Fruit fly (Drosophila melanogaster): ENCODE measurements around the gene CG1316.

The CG1316 gene

dm6 chr3L:4293711-4294110 lies 10.1 kb downstream of the CG1316 start:
- TF ChIP-seq CG10979 (tag; optimal IDR thresholded peaks at IDR 0.05): no peak
- TF ChIP-seq CG11504 (tag; optimal IDR thresholded peaks at IDR 0.05): no peak
- no peak for TF ChIP-seq Dll (GFP tag; IDR thresholded peaks at IDR 0.05; ENCODE audit: partially characterized antibody)
- no peak for TF ChIP-seq Dfd (GFP tag; optimal IDR thresholded peaks at IDR 0.05)
- TF ChIP-seq Bdp1 (GFP tag; optimal IDR thresholded peaks at IDR 0.05): no peak
- no peak for TF ChIP-seq jing (GFP tag; optimal IDR thresholded peaks at IDR 0.05)
- TF ChIP-seq Bgb (GFP tag; IDR thresholded peaks at IDR 0.05; ENCODE audit: partially characterized antibody): no peak
- TF ChIP-seq sug (tag; optimal IDR thresholded peaks at IDR 0.05): peak; percentile 95
- TF ChIP-seq Sin3A (optimal IDR thresholded peaks at IDR 0.05): no peak
- no peak for TF ChIP-seq CG15073 (GFP tag; optimal IDR thresholded peaks at IDR 0.05)
- peak; percentile 18 for TF ChIP-seq salm (tag; optimal IDR thresholded peaks at IDR 0.05)
- no peak for TF ChIP-seq Lhr (GFP tag; optimal IDR thresholded peaks at IDR 0.05)
- no peak for TF ChIP-seq gem (tag; optimal IDR thresholded peaks at IDR 0.05)
- TF ChIP-seq CG6854 (GFP tag; optimal IDR thresholded peaks at IDR 0.05): no peak
- no peak for TF ChIP-seq oc (tag; optimal IDR thresholded peaks at IDR 0.05)
- TF ChIP-seq exex (tag; optimal IDR thresholded peaks at IDR 0.05): peak; percentile 69
- TF ChIP-seq Dip2 (GFP tag; IDR thresholded peaks at IDR 0.05): no peak
- no peak for TF ChIP-seq pb (GFP tag; optimal IDR thresholded peaks at IDR 0.05)
- no peak for TF ChIP-seq sr (GFP tag; IDR thresholded peaks at IDR 0.05)
- no peak for TF ChIP-seq pan (optimal IDR thresholded peaks at IDR 0.05)
- no peak for TF ChIP-seq pan (GFP tag; optimal IDR thresholded peaks at IDR 0.05 in 1 of 2, IDR thresholded peaks at IDR 0.05 in 1 of 2)
- peak; percentile 5 for TF ChIP-seq mirr (GFP tag; optimal IDR thresholded peaks at IDR 0.05)
- no peak for TF ChIP-seq CG9797 (GFP tag; optimal IDR thresholded peaks at IDR 0.05)
- TF ChIP-seq Chrac-16 (GFP tag; optimal IDR thresholded peaks at IDR 0.05): no peak
- no peak for TF ChIP-seq TFAM (GFP tag; optimal IDR thresholded peaks at IDR 0.05)
- TF ChIP-seq Pdp1 (GFP tag; optimal IDR thresholded peaks at IDR 0.05): peak in 1 of 2 experiments; percentile 22
- no peak for TF ChIP-seq CG1832 (GFP tag; optimal IDR thresholded peaks at IDR 0.05)
- peak; percentile 35 for TF ChIP-seq grn (GFP tag; optimal IDR thresholded peaks at IDR 0.05)
- no peak for TF ChIP-seq CG31441 (GFP tag; IDR thresholded peaks at IDR 0.05)
- TF ChIP-seq Side (GFP tag; optimal IDR thresholded peaks at IDR 0.05): no peak
- TF ChIP-seq Xrp1 (GFP tag; IDR thresholded peaks at IDR 0.05): no peak
- no peak for TF ChIP-seq CG1602 (GFP tag; optimal IDR thresholded peaks at IDR 0.05)
- TF ChIP-seq gfzf (GFP tag; optimal IDR thresholded peaks at IDR 0.05): no peak
- no peak for TF ChIP-seq Tbp (GFP tag; optimal IDR thresholded peaks at IDR 0.05)
- TF ChIP-seq odd (GFP tag; optimal IDR thresholded peaks at IDR 0.05): no peak
- TF ChIP-seq CG8359 (GFP tag; optimal IDR thresholded peaks at IDR 0.05; ENCODE audit: borderline replicate concordance): no peak
- no peak for TF ChIP-seq insv (GFP tag; optimal IDR thresholded peaks at IDR 0.05)
- TF ChIP-seq Usf (GFP tag; optimal IDR thresholded peaks at IDR 0.05): no peak
- TF ChIP-seq CG7987 (GFP tag; optimal IDR thresholded peaks at IDR 0.05): no peak
- TF ChIP-seq CG12299 (tag; optimal IDR thresholded peaks at IDR 0.05): no peak
- no peak for TF ChIP-seq bowl (GFP tag; IDR thresholded peaks at IDR 0.05)
- no peak for TF ChIP-seq CG16863 (GFP tag; optimal IDR thresholded peaks at IDR 0.05)
- TF ChIP-seq dpn (GFP tag; optimal IDR thresholded peaks at IDR 0.05): no peak
- TF ChIP-seq CG34376 (GFP tag; optimal IDR thresholded peaks at IDR 0.05): peak; percentile 24
- no peak for TF ChIP-seq CG14667 (GFP tag; IDR thresholded peaks at IDR 0.05)
- TF ChIP-seq gsb (GFP tag; IDR thresholded peaks at IDR 0.05): no peak
- TF ChIP-seq CG5245 (GFP tag; optimal IDR thresholded peaks at IDR 0.05): no peak
- no peak for TF ChIP-seq Fer2 (tag; optimal IDR thresholded peaks at IDR 0.05)
- peak; percentile 1 for TF ChIP-seq Dek (tag; optimal IDR thresholded peaks at IDR 0.05)
- TF ChIP-seq CG17802 (tag; optimal IDR thresholded peaks at IDR 0.05): no peak
- no peak for TF ChIP-seq hbn (GFP tag; IDR thresholded peaks at IDR 0.05; ENCODE audit: partially characterized antibody)
- TF ChIP-seq CG9932 (GFP tag; IDR thresholded peaks at IDR 0.05): no peak
